Fruit fly (Drosophila melanogaster): ENCODE results near the gene CG32548.
A peak's percentile ranks its signal among the peaks of the same experiment; 100 is the strongest.

Gene CG32548

DNA sequence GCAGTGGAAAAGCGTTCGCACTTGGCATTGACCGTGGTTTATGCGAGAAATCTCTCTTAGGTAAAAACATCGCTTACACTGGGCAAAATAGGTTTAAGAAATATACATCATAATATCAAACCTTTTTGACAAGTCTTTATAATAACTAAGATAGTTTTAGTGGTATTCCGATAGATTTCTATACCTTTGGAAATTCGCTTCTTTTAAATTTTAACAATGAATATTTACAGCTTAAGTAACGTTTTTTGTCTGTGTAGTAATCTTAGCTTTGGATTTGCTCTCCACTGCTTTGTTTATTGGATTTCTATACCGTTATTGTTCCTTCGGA lies 33.0 kb downstream of the CG32548 start (continued):
- TF ChIP-seq prd (optimal IDR thresholded peaks at IDR 0.05) (no peak), prd (GFP tag; IDR thresholded peaks at IDR 0.05) (peak; percentile 33; the same call in 1 of the 3 replicates), h (optimal IDR thresholded peaks at IDR 0.05) (no peak), CG34422 (GFP tag; IDR thresholded peaks at IDR 0.05) (no peak), CG11093 (GFP tag; IDR thresholded peaks at IDR 0.05) (no peak), CG42726 (GFP tag; IDR thresholded peaks at IDR 0.05; ENCODE audit: partially characterized antibody) (no peak), CG3281 (GFP tag; optimal IDR thresholded peaks at IDR 0.05) (peak; percentile 21), CG16863 (GFP tag; optimal IDR thresholded peaks at IDR 0.05) (no peak), Hr3 (GFP tag; optimal IDR thresholded peaks at IDR 0.05) (no peak), fru (optimal IDR thresholded peaks at IDR 0.05) (no peak), nau (GFP tag; optimal IDR thresholded peaks at IDR 0.05) (no peak), ham (GFP tag; IDR thresholded peaks at IDR 0.05) (no peak), vnd (GFP tag; IDR thresholded peaks at IDR 0.05; ENCODE audit: partially characterized antibody) (no peak), az2 (GFP tag; optimal IDR thresholded peaks at IDR 0.05) (no peak), ewg (GFP tag; optimal IDR thresholded peaks at IDR 0.05) (no peak), CG4617 (GFP tag; optimal IDR thresholded peaks at IDR 0.05; ENCODE audit: borderline replicate concordance) (no peak), CG4730 (GFP tag; IDR thresholded peaks at IDR 0.05) (no peak), trem (tag; optimal IDR thresholded peaks at IDR 0.05) (no peak), NK7.1 (GFP tag; optimal IDR thresholded peaks at IDR 0.05) (no peak), CG15073 (GFP tag; optimal IDR thresholded peaks at IDR 0.05) (no peak), CG13123 (GFP tag; optimal IDR thresholded peaks at IDR 0.05) (no peak), pzg (GFP tag; optimal IDR thresholded peaks at IDR 0.05) (no peak), ssp (GFP tag; IDR thresholded peaks at IDR 0.05) (no peak), ttk (GFP tag; IDR thresholded peaks at IDR 0.05) (no peak), Neu2 (GFP tag; optimal IDR thresholded peaks at IDR 0.05; ENCODE audit: borderline replicate concordance) (no peak), lbe (GFP tag; optimal IDR thresholded peaks at IDR 0.05) (no peak), inv (GFP tag; IDR thresholded peaks at IDR 0.05; ENCODE audit: partially characterized antibody) (no peak), dpn (GFP tag; optimal IDR thresholded peaks at IDR 0.05) (peak in 1 of 2 experiments; percentile 39), slbo (GFP tag; IDR thresholded peaks at IDR 0.05) (no peak; the same call in 1 of the 2 replicates), CG7786 (GFP tag; optimal IDR thresholded peaks at IDR 0.05) (no peak), kni (GFP tag; optimal IDR thresholded peaks at IDR 0.05) (no peak), CG5245 (GFP tag; optimal IDR thresholded peaks at IDR 0.05) (no peak), Atf3 (GFP tag; optimal IDR thresholded peaks at IDR 0.05) (no peak), CG30431 (GFP tag; optimal IDR thresholded peaks at IDR 0.05) (no peak), Lhr (GFP tag; optimal IDR thresholded peaks at IDR 0.05) (no peak), z (GFP tag; IDR thresholded peaks at IDR 0.05) (no peak), maf-S (GFP tag; optimal IDR thresholded peaks at IDR 0.05) (no peak), Fer3 (tag; optimal IDR thresholded peaks at IDR 0.05) (peak; percentile 18), CG17829 (tag; optimal IDR thresholded peaks at IDR 0.05) (no peak), fu2 (GFP tag; optimal IDR thresholded peaks at IDR 0.05) (no peak), chif (GFP tag; optimal IDR thresholded peaks at IDR 0.05) (no peak), CG7987 (GFP tag; optimal IDR thresholded peaks at IDR 0.05) (no peak), CG9932 (GFP tag; IDR thresholded peaks at IDR 0.05) (no peak), emc (GFP tag; optimal IDR thresholded peaks at IDR 0.05) (no peak), NC2β (GFP tag; optimal IDR thresholded peaks at IDR 0.05) (no peak), hb (GFP tag; IDR thresholded peaks at IDR 0.05; ENCODE audit: partially characterized antibody) (no peak), CG17361 (GFP tag; IDR thresholded peaks at IDR 0.05) (no peak), CG2889 (GFP tag; IDR thresholded peaks at IDR 0.05) (no peak), CG7745 (tag; optimal IDR thresholded peaks at IDR 0.05) (no peak), tll (GFP tag; optimal IDR thresholded peaks at IDR 0.05) (no peak), Trl (optimal IDR thresholded peaks at IDR 0.05) (no peak), Trl (GFP tag; optimal IDR thresholded peaks at IDR 0.05) (no peak), CG6813 (GFP tag; optimal IDR thresholded peaks at IDR 0.05) (peak; percentile 33), CG1647 (GFP tag; optimal IDR thresholded peaks at IDR 0.05) (no peak)

Data from whole organism, embryonic.